Fruit fly (Drosophila melanogaster): ENCODE data around the gene ND-ASHI.

The ND-ASHI gene

dm6 chrX:6654198-6654831, 24.6 kb downstream of the ND-ASHI start, which contains the start of the genes CG3226 and Cdc7 (continued):
- TF ChIP-seq Ada2b (GFP tag; IDR thresholded peaks at IDR 0.05) (peak; percentile 33; the same call in 1 of the 2 replicates), CG10267 (tag; optimal IDR thresholded peaks at IDR 0.05) (peak; percentile 75), CG12744 (GFP tag; optimal IDR thresholded peaks at IDR 0.05) (no peak), CG7357 (GFP tag; IDR thresholded peaks at IDR 0.05) (no peak), croc (GFP tag; conservative IDR thresholded peaks at IDR 0.05) (peak; percentile 44; the same call in 2 of the 3 replicates), Pdp1 (GFP tag; optimal IDR thresholded peaks at IDR 0.05) (peak; percentile 31 to 43), chn (GFP tag; optimal IDR thresholded peaks at IDR 0.05) (no peak), CG10959 (GFP tag; IDR thresholded peaks at IDR 0.05) (no peak), D (optimal IDR thresholded peaks at IDR 0.05) (no peak), D (GFP tag; optimal IDR thresholded peaks at IDR 0.05) (peak; percentile 43), CG6175 (GFP tag; IDR thresholded peaks at IDR 0.05) (0 out of 3 replicates have a peak, but pooled peaks have one; percentile 21), HmgD (GFP tag; optimal IDR thresholded peaks at IDR 0.05) (no peak), yki (optimal IDR thresholded peaks at IDR 0.05) (no peak), stwl (tag; optimal IDR thresholded peaks at IDR 0.05) (peak; percentile 53), NC2β (GFP tag; optimal IDR thresholded peaks at IDR 0.05) (peak; percentile 85), C15 (GFP tag; IDR thresholded peaks at IDR 0.05) (no peak), her (GFP tag; optimal IDR thresholded peaks at IDR 0.05) (no peak), Six4 (GFP tag; optimal IDR thresholded peaks at IDR 0.05) (peak; percentile 29), CG8388 (GFP tag; optimal IDR thresholded peaks at IDR 0.05) (peak; percentile 61), CG1233 (GFP tag; optimal IDR thresholded peaks at IDR 0.05) (peak; percentile 70), fd64A (GFP tag; optimal IDR thresholded peaks at IDR 0.05) (peak; percentile 22), CG8478 (optimal IDR thresholded peaks at IDR 0.05) (no peak), vfl (GFP tag; optimal IDR thresholded peaks at IDR 0.05) (no peak), CG2199 (GFP tag; IDR thresholded peaks at IDR 0.05) (no peak), CG18764 (GFP tag; optimal IDR thresholded peaks at IDR 0.05) (peak; percentile 21), lov (optimal IDR thresholded peaks at IDR 0.05) (no peak), lov (GFP tag; IDR thresholded peaks at IDR 0.05) (0 out of 3 replicates have a peak, but pooled peaks have one; percentile 46), dysf (GFP tag; IDR thresholded peaks at IDR 0.05) (peak; percentile 51; the same call in 1 of the 3 replicates), gsb-n (tag; optimal IDR thresholded peaks at IDR 0.05) (peak; percentile 59), ac (GFP tag; optimal IDR thresholded peaks at IDR 0.05) (peak; percentile 47), CG32532 (GFP tag; IDR thresholded peaks at IDR 0.05) (peak; percentile 71), CG18599 (GFP tag; optimal IDR thresholded peaks at IDR 0.05) (peak; percentile 83), zfh1 (GFP tag; IDR thresholded peaks at IDR 0.05) (peak; percentile 68), CG4730 (GFP tag; IDR thresholded peaks at IDR 0.05) (0 out of 2 replicates have a peak, but pooled peaks have one; percentile 26), chif (GFP tag; optimal IDR thresholded peaks at IDR 0.05) (peak; percentile 18 to 49), lbe (GFP tag; optimal IDR thresholded peaks at IDR 0.05) (peak; percentile 23), odd (GFP tag; optimal IDR thresholded peaks at IDR 0.05) (peak; percentile 75), E2f1 (GFP tag; IDR thresholded peaks at IDR 0.05) (peak; percentile 63; the same call in 1 of the 2 replicates), CG11398 (GFP tag; optimal IDR thresholded peaks at IDR 0.05) (no peak), jigr1 (GFP tag; IDR thresholded peaks at IDR 0.05) (no peak), pnt (GFP tag; optimal IDR thresholded peaks at IDR 0.05) (no peak), Atf6 (GFP tag; IDR thresholded peaks at IDR 0.05) (peak; percentile 55; the same call in 1 of the 2 replicates), nom (GFP tag; optimal IDR thresholded peaks at IDR 0.05) (peak; percentile 53), ERR (GFP tag; optimal IDR thresholded peaks at IDR 0.05) (no peak), CG9876 (GFP tag; optimal IDR thresholded peaks at IDR 0.05) (peak; percentile 49), Med (GFP tag) (peak; percentile 96), HHEX (GFP tag; optimal IDR thresholded peaks at IDR 0.05) (peak; percentile 86), peb (GFP tag; IDR thresholded peaks at IDR 0.05) (no peak), CG4854 (GFP tag; optimal IDR thresholded peaks at IDR 0.05) (peak; percentile 31), CG7745 (tag; optimal IDR thresholded peaks at IDR 0.05) (peak; percentile 14), exex (tag; optimal IDR thresholded peaks at IDR 0.05) (peak; percentile 49), pita (GFP tag; optimal IDR thresholded peaks at IDR 0.05) (no peak)

Data from whole organism, embryonic.